Worm (Caenorhabditis elegans) whole organism, early embryonic: Measurements from ENCODE around the gene C54F6.15.

Experiments
- B0310.2 ChIP-seq: sonication (generic microtip); optimal IDR thresholded peaks from 2 replicates; lab custom pipeline; 2016; ENCODE audit warnings: mild to moderate bottlenecking, missing genetic modification characterization, missing compliant biosample characterization
- F13C5.2 ChIP-seq: sonication (generic microtip); optimal IDR thresholded peaks from 2 replicates; lab custom pipeline; 2017; ENCODE audit warnings: mild to moderate bottlenecking, missing genetic modification characterization, inconsistent platforms, missing compliant biosample characterization
- aly-1 ChIP-seq: sonication (generic microtip); optimal IDR thresholded peaks from 2 replicates; lab custom pipeline; 2016; ENCODE audit warnings: missing genetic modification characterization, missing compliant biosample characterization
- ama-1 ChIP-seq: fragments of 150-350 bp; optimal IDR thresholded peaks from 2 replicates; lab custom pipeline; 2014
- ceh-13 ChIP-seq: fragments of 200-800 bp; sonication (Bioruptor generic); optimal IDR thresholded peaks from 2 replicates; lab custom pipeline; 2018; ENCODE audit warnings: mild to moderate bottlenecking, missing genetic modification characterization, missing compliant biosample characterization
- ceh-36 ChIP-seq: sonication (generic microtip); optimal IDR thresholded peaks from 2 replicates; lab custom pipeline; 2016; ENCODE audit warnings: missing genetic modification characterization, inconsistent platforms, missing compliant biosample characterization
- ets-7 ChIP-seq: sonication (generic microtip); optimal IDR thresholded peaks from 2 replicates; lab custom pipeline; 2016; ENCODE audit warnings: missing genotype, missing genetic modification characterization, missing compliant biosample characterization
- flt-1 ChIP-seq: fragments of 200-800 bp; sonication (Bioruptor generic); IDR thresholded peaks from 2 replicates; pipeline ENCODE4 v1.3.6; 2022; ENCODE audit warnings: missing genetic modification characterization, missing compliant biosample characterization
- hmbx-1 ChIP-seq: sonication (generic microtip); optimal IDR thresholded peaks from 2 replicates; lab custom pipeline; 2016; ENCODE audit warnings: mild to moderate bottlenecking, missing genetic modification characterization, missing compliant biosample characterization
- hmg-4 ChIP-seq: fragments of 200-800 bp; sonication (Bioruptor generic); optimal IDR thresholded peaks from 2 replicates; lab custom pipeline; 2018; ENCODE audit warnings: mild to moderate bottlenecking, missing genetic modification characterization, missing compliant biosample characterization
- hnd-1 ChIP-seq: sonication (generic microtip); optimal IDR thresholded peaks from 2 replicates; lab custom pipeline; 2016; ENCODE audit warnings: missing genetic modification characterization, missing compliant biosample characterization
- pes-1 ChIP-seq: fragments of 200-800 bp; sonication (Bioruptor generic); IDR thresholded peaks from 2 replicates; pipeline ENCODE4 v1.3.6; 2022; ENCODE audit warnings: missing genetic modification reagents, missing genetic modification characterization, missing compliant biosample characterization
- scrt-1 ChIP-seq: fragments of 200-800 bp; sonication (Bioruptor generic); IDR thresholded peaks from 2 replicates; pipeline ENCODE4 v1.3.6; 2022; ENCODE audit warnings: missing genetic modification characterization, missing compliant biosample characterization
- sea-1 ChIP-seq: fragments of 200-800 bp; sonication (Bioruptor generic); conservative IDR thresholded peaks from 2 replicates; pipeline ENCODE4 v1.3.6; 2022; ENCODE audit warnings: missing genetic modification characterization, missing compliant biosample characterization
- tbx-11 ChIP-seq: fragments of 200-800 bp; sonication (Bioruptor generic); IDR thresholded peaks from 2 replicates; pipeline ENCODE4 v1.3.6; 2022; ENCODE audit warnings: missing genetic modification characterization, missing compliant biosample characterization
- tbx-37 ChIP-seq: fragments of 200-800 bp; sonication (Bioruptor generic); conservative IDR thresholded peaks from 2 replicates; pipeline ENCODE4 v1.3.6; 2022; ENCODE audit warnings: missing genetic modification reagents, missing genetic modification characterization, missing compliant biosample characterization
- tra-4 ChIP-seq: sonication (generic microtip); optimal IDR thresholded peaks from 2 replicates; lab custom pipeline; 2017; ENCODE audit warnings: missing genetic modification characterization, missing compliant biosample characterization

The C54F6.15 gene

DNA sequence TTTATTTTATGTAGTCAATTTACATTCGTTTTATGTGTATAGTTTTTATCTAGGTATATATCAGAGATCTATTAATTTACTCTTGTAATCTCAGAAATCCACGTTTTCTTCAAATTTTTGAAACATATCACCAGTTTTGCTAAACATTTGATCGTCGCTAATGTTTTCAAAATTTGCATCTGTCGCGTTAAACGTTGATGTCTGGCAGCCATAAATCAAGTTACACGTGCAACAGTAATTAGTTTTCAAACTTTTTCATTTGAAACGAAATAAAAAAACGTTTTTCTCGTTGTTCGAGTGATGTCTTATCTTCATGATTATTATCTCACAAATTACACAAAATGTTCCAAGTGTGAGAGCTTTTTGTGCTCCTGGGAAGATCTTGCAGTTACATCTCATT is 24.7 kb downstream of the C54F6.15 start, which contains the start of gene srh-79:
TSS of gene srh-79 (plus strand) at position 301 of the 400 bp plus-strand sequence.
- TF ChIP-seq F13C5.2 (tag; lab: Kevin White, UChicago) (no peak), hmg-4 (GFP tag; lab: Kevin White, UChicago) (no peak), ama-1 (no peak), pes-1 (GFP tag; lab: Robert Waterston, UW) (no peak), tbx-37 (GFP tag; lab: Robert Waterston, UW) (no peak), ceh-36 (tag; lab: Kevin White, UChicago) (no peak)

DNA sequence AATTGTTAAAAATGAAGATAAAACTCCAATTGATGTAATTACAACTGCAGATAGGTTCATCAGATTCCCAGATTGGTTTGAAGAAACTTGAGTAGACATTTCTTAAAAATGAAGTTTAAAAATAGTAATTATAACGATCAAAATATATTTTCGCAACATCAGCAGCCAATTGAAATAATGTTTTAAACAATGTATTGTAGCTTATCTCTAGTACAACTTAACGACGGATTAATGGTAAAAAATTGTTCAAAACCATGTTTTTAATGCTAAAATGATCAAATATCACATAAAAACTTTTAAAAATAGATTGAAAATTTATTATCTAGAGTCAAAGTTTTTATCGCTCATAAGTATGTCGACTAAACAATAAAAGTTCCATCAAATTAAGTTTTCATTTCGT is 27.0 kb downstream of the C54F6.15 start, which contains the start of gene srbc-11:
TSS of gene srbc-11 (minus strand) at position 101 of the 400 bp plus-strand sequence.
- TF ChIP-seq tbx-37 (GFP tag; lab: Robert Waterston, UW) (no peak), flt-1 (GFP tag; lab: Robert Waterston, UW) (no peak), tra-4 (tag; lab: Kevin White, UChicago) (no peak), F13C5.2 (tag; lab: Kevin White, UChicago) (no peak), hmbx-1 (no peak), hmg-4 (GFP tag; lab: Kevin White, UChicago) (no peak), tbx-11 (no peak), ets-7 (tag; lab: Kevin White, UChicago) (no peak), hnd-1 (tag; lab: Kevin White, UChicago) (no peak), pes-1 (GFP tag; lab: Robert Waterston, UW) (no peak), aly-1 (tag; lab: Kevin White, UChicago) (no peak), ama-1 (no peak), sea-1 (GFP tag; lab: Robert Waterston, UW) (no peak)

DNA sequence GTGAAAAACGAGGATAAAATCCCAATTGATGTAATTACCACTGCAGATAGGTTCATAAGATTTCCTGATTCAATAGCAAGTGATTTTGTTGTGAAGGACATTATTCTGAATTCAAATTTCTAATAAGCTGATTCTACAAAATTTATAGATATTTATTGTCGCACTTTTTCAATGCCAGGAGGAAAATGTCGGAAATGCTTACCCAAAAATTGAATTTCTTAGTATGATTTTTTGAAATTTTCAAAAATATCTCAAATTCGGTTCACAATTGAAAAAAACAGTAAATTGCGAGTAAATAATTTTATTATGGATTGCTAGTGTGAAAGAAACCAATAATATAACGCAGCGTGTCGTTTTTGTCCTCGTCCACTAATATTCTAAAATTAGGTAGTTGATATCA is 29.3 kb downstream of the C54F6.15 start, which contains the start of gene srbc-10:
TSS of gene srbc-10 (minus strand) at position 101 of the 400 bp plus-strand sequence.
- TF ChIP-seq tra-4 (tag; lab: Kevin White, UChicago): no peak
- TF ChIP-seq hmbx-1: no peak
- TF ChIP-seq ceh-36 (tag; lab: Kevin White, UChicago): no peak
- no peak for TF ChIP-seq pes-1 (GFP tag; lab: Robert Waterston, UW)
- TF ChIP-seq ama-1: no peak
- TF ChIP-seq flt-1 (GFP tag; lab: Robert Waterston, UW): no peak
- no peak for TF ChIP-seq hmg-4 (GFP tag; lab: Kevin White, UChicago)

DNA sequence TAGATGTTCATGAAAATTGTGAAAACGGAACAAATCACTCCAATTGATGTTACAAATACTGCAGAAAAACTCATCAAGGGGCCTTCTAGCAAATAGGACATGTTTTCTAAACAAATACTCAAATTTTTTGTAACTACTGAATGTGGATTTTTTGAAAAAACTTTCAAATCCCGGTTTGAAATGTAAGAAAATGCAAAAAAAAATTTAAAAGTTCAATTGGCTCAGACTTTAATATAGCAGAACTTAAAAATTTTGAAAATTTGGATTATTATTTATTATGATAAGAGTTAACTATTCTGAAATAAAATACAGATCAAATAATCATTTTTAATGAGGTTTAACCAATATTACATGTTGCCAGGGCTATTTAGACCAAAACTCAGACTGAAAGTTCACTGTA is 31.8 kb downstream of the C54F6.15 start, which contains the start of gene srbc-9:
TSS of gene srbc-9 (minus strand) at position 101 of the 400 bp plus-strand sequence.
- TF ChIP-seq hmg-4 (GFP tag; lab: Kevin White, UChicago) (no peak), tbx-11 (no peak), F13C5.2 (tag; lab: Kevin White, UChicago) (no peak), tra-4 (tag; lab: Kevin White, UChicago) (no peak), aly-1 (tag; lab: Kevin White, UChicago) (no peak), pes-1 (GFP tag; lab: Robert Waterston, UW) (no peak), sea-1 (GFP tag; lab: Robert Waterston, UW) (no peak), scrt-1 (GFP tag; lab: Robert Waterston, UW) (no peak), hnd-1 (tag; lab: Kevin White, UChicago) (no peak), tbx-37 (GFP tag; lab: Robert Waterston, UW) (no peak), ceh-13 (GFP tag; lab: Kevin White, UChicago) (no peak), ceh-36 (tag; lab: Kevin White, UChicago) (no peak), hmbx-1 (no peak), B0310.2 (tag; lab: Kevin White, UChicago) (no peak), ets-7 (tag; lab: Kevin White, UChicago) (no peak), ama-1 (no peak)

- TF ChIP-seq hnd-1 (tag; lab: Kevin White, UChicago) (no peak), ama-1 (no peak), F13C5.2 (tag; lab: Kevin White, UChicago) (no peak), hmg-4 (GFP tag; lab: Kevin White, UChicago) (no peak), tbx-37 (GFP tag; lab: Robert Waterston, UW) (no peak), ceh-36 (tag; lab: Kevin White, UChicago) (no peak), sea-1 (GFP tag; lab: Robert Waterston, UW) (no peak), pes-1 (GFP tag; lab: Robert Waterston, UW) (no peak), aly-1 (tag; lab: Kevin White, UChicago) (no peak), tbx-11 (no peak), ets-7 (tag; lab: Kevin White, UChicago) (no peak)
These were observed 34.7 kb downstream of the C54F6.15 start, which contains the start of gene srbc-7 for ce11 chrV:7487518-7487917. srbc-7 (minus strand) TSS chrV:7487618.

DNA sequence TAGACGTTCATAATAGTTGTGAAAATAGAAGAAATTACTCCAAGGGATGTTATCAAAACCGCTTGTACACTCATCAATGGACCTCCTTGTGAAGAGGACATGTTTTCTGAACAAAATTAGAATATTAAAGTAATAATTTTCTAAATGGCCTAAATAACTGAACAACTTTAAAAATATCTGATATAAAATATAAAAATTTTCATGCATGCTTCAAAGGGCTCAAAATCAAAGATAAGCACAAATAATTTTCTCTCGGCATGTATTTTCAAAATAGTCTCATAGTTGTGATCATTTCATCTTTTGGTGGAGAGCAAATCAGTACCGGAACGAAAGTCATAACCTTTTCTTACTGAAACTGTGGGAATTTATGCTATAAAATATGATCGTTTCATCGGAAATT is 37.2 kb downstream of the C54F6.15 start, which contains the start of gene srbc-8:
TSS of gene srbc-8 (minus strand) at position 101 of the 400 bp plus-strand sequence.
- TF ChIP-seq B0310.2 (tag; lab: Kevin White, UChicago): no peak
- no peak for TF ChIP-seq hnd-1 (tag; lab: Kevin White, UChicago)

DNA sequence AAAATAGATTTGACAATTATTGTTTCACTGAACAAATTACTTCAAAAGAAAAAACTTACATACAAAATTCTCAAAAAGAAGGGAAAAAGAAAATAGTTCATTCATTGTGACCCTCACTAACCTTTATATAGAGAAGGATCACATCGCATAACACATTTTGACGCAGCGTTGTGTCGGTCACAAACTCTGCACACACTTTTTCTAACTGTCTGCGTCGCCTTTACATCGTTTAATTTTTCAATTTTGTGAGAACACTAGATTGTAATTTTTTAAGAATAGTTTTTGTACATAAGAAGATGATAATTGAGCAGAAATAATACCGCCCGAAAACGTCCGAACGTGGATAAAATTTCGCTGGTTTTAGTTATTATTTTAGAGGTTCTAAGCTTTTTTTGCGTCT is 41.2 kb downstream of the C54F6.15 start, which contains the start of gene C18B10.6:
TSS of gene C18B10.6 (minus strand) at position 101 of the 400 bp plus-strand sequence.
- TF ChIP-seq scrt-1 (GFP tag; lab: Robert Waterston, UW) (no peak), ceh-36 (tag; lab: Kevin White, UChicago) (no peak), tra-4 (tag; lab: Kevin White, UChicago) (no peak), ets-7 (tag; lab: Kevin White, UChicago) (no peak), flt-1 (GFP tag; lab: Robert Waterston, UW) (no peak), ceh-13 (GFP tag; lab: Kevin White, UChicago) (no peak), sea-1 (GFP tag; lab: Robert Waterston, UW) (no peak), tbx-11 (no peak), B0310.2 (tag; lab: Kevin White, UChicago) (no peak), hnd-1 (tag; lab: Kevin White, UChicago) (no peak), ama-1 (no peak), hmg-4 (GFP tag; lab: Kevin White, UChicago) (no peak), pes-1 (GFP tag; lab: Robert Waterston, UW) (no peak), tbx-37 (GFP tag; lab: Robert Waterston, UW) (no peak), hmbx-1 (no peak), aly-1 (tag; lab: Kevin White, UChicago) (no peak), F13C5.2 (tag; lab: Kevin White, UChicago) (no peak)
